Worm (Caenorhabditis elegans): ENCODE data around the gene nspc-20.

- TF ChIP-seq ztf-23 (GFP tag; IDR thresholded peaks at IDR 0.05) (no peak), tab-1 (GFP tag; IDR thresholded peaks at IDR 0.05) (no peak), T22C8.4 (GFP tag; IDR thresholded peaks at IDR 0.05) (no peak), ref-1 (GFP tag; conservative IDR thresholded peaks at IDR 0.05) (no peak), klf-2 (GFP tag; conservative IDR thresholded peaks at IDR 0.05) (no peak), ztf-29 (GFP tag; IDR thresholded peaks at IDR 0.05) (no peak), flt-1 (GFP tag; IDR thresholded peaks at IDR 0.05) (no peak), med-1 (GFP tag; optimal IDR thresholded peaks at IDR 0.05; ENCODE audit: insufficient read depth) (no peak)
Observed at ce11 chrX:14571277-14571676, 41.3 kb upstream of the nspc-20 start.
